Worm (Caenorhabditis elegans) whole organism, L2 larva: ENCODE results near the gene kqt-1.
A peak's percentile ranks its signal among the peaks of the same experiment; 100 is the strongest.

Experiments used
- C34F6.9 ChIP-seq: fragments of 150-350 bp; optimal IDR thresholded peaks from 2 replicates; lab custom pipeline; 2014; ENCODE audit warnings: missing biosample characterization, missing genetic modification characterization
- F13H6.1 ChIP-seq: sonication (generic microtip); optimal IDR thresholded peaks from 2 replicates; lab custom pipeline; 2016; ENCODE audit warnings: missing genetic modification characterization, missing compliant biosample characterization
- R02D3.7 ChIP-seq: fragments of 150-350 bp; optimal IDR thresholded peaks from 2 replicates; lab custom pipeline; 2014; ENCODE audit warnings: missing biosample characterization, missing genetic modification characterization
- Y55F3AM.14 ChIP-seq: fragments of 200-800 bp; sonication (Bioruptor generic); optimal IDR thresholded peaks from 2 replicates; lab custom pipeline; 2018; ENCODE audit warnings: mild to moderate bottlenecking, missing genetic modification characterization, missing compliant biosample characterization
- ZK546.5 ChIP-seq: sonication (generic microtip); optimal IDR thresholded peaks from 2 replicates; lab custom pipeline; 2017; ENCODE audit warnings: missing biosample characterization, missing genetic modification characterization
- alr-1 ChIP-seq: fragments of 150-350 bp; optimal IDR thresholded peaks from 2 replicates; lab custom pipeline; 2014; ENCODE audit warnings: missing biosample characterization, missing genetic modification characterization
- aly-2 ChIP-seq: fragments of 150-350 bp; optimal IDR thresholded peaks from 2 replicates; lab custom pipeline; 2014; ENCODE audit warnings: missing biosample characterization, missing genetic modification characterization
- ama-1 ChIP-seq: fragments of 150-350 bp; optimal IDR thresholded peaks from 2 replicates; lab custom pipeline; 2018; ENCODE audit warnings: inconsistent platforms
- blmp-1 ChIP-seq: sonication (generic microtip); optimal IDR thresholded peaks from 2 replicates; lab custom pipeline; 2017; ENCODE audit warnings: missing genetic modification characterization, mild to moderate bottlenecking, missing compliant biosample characterization, antibody characterized with exemption, moderate library complexity; ENCODE audit not compliant: insufficient read depth
- ceh-16 ChIP-seq: fragments of 150-350 bp; optimal IDR thresholded peaks from 2 replicates; lab custom pipeline; 2014; ENCODE audit warnings: missing biosample characterization, missing genetic modification characterization
- ceh-82 ChIP-seq: fragments of 150-350 bp; optimal IDR thresholded peaks from 2 replicates; lab custom pipeline; 2014; ENCODE audit warnings: missing biosample characterization, missing genetic modification characterization
- crh-2 ChIP-seq: sonication (generic microtip); optimal IDR thresholded peaks from 2 replicates; lab custom pipeline; 2017; ENCODE audit warnings: missing biosample characterization, missing genetic modification characterization
- dmd-4 ChIP-seq: sonication (generic microtip); optimal IDR thresholded peaks from 2 replicates; lab custom pipeline; 2017; ENCODE audit warnings: missing biosample characterization, missing genetic modification characterization
- egl-27 ChIP-seq: sonication (generic microtip); optimal IDR thresholded peaks from 3 replicates; lab custom pipeline; 2017; ENCODE audit warnings: missing biosample characterization, missing genetic modification reagents, missing genetic modification characterization
- elt-1 ChIP-seq: fragments of 150-350 bp; optimal IDR thresholded peaks from 2 replicates; lab custom pipeline; 2014; ENCODE audit warnings: missing biosample characterization, missing genetic modification characterization
- elt-3 ChIP-seq: sonication (generic microtip); optimal IDR thresholded peaks from 2 replicates; lab custom pipeline; 2017; ENCODE audit warnings: missing biosample characterization, missing genetic modification characterization
- fos-1 ChIP-seq: fragments of 150-350 bp; optimal IDR thresholded peaks from 2 replicates; lab custom pipeline; 2014; ENCODE audit warnings: missing biosample characterization, missing genetic modification characterization
- gmeb-1 ChIP-seq: fragments of 150-350 bp; optimal IDR thresholded peaks from 2 replicates; lab custom pipeline; 2014; ENCODE audit warnings: missing biosample characterization, missing genetic modification characterization
- lin-13 ChIP-seq: fragments of 150-350 bp; optimal IDR thresholded peaks from 2 replicates; lab custom pipeline; 2014; ENCODE audit warnings: missing biosample characterization, missing genetic modification reagents, missing genetic modification characterization
- lin-39 ChIP-seq: fragments of 150-350 bp; optimal IDR thresholded peaks from 2 replicates; lab custom pipeline; 2014; ENCODE audit warnings: missing biosample characterization, missing genetic modification reagents, missing genetic modification characterization
- lsy-2 ChIP-seq, 2 experiments: fragments of 150-350 bp in 1 of 2; sonication (generic microtip) in 1 of 2; optimal IDR thresholded peaks; 2 replicates each; lab custom pipeline; 2014 to 2017; ENCODE audit warnings: missing biosample characterization in 2 of 2, missing genetic modification characterization in 2 of 2
- mab-5 ChIP-seq: fragments of 150-350 bp; optimal IDR thresholded peaks from 2 replicates; lab custom pipeline; 2014; ENCODE audit warnings: missing biosample characterization, missing genetic modification characterization
- mbf-1 ChIP-seq: sonication (generic microtip); optimal IDR thresholded peaks from 2 replicates; lab custom pipeline; 2017; ENCODE audit warnings: missing biosample characterization, missing genetic modification characterization
- mdl-1 ChIP-seq, 2 experiments: fragments of 150-350 bp in 1 of 2; sonication (generic microtip) in 1 of 2; optimal IDR thresholded peaks; 2 replicates each; lab custom pipeline; 2017; ENCODE audit warnings: missing biosample characterization in 2 of 2, missing genetic modification characterization in 2 of 2
- nhr-10 ChIP-seq: sonication (generic microtip); optimal IDR thresholded peaks from 2 replicates; lab custom pipeline; 2017; ENCODE audit warnings: missing biosample characterization, missing genetic modification characterization
- nhr-11 ChIP-seq: fragments of 150-350 bp; optimal IDR thresholded peaks from 2 replicates; lab custom pipeline; 2014; ENCODE audit warnings: missing biosample characterization, missing genetic modification characterization
- nhr-12 ChIP-seq: fragments of 150-350 bp; optimal IDR thresholded peaks from 2 replicates; lab custom pipeline; 2014; ENCODE audit warnings: missing biosample characterization, missing genetic modification characterization
- nhr-129 ChIP-seq: fragments of 150-350 bp; optimal IDR thresholded peaks from 2 replicates; lab custom pipeline; 2014; ENCODE audit warnings: missing biosample characterization, missing genetic modification characterization
- nhr-21 ChIP-seq: fragments of 150-350 bp; optimal IDR thresholded peaks from 2 replicates; lab custom pipeline; 2014; ENCODE audit warnings: missing biosample characterization, missing genetic modification characterization
- nhr-23 ChIP-seq: fragments of 150-350 bp; optimal IDR thresholded peaks from 2 replicates; lab custom pipeline; 2014; ENCODE audit warnings: missing biosample characterization, missing genetic modification reagents, missing genetic modification characterization
- nhr-237 ChIP-seq: fragments of 150-350 bp; optimal IDR thresholded peaks from 2 replicates; lab custom pipeline; 2014; ENCODE audit warnings: missing biosample characterization, missing genetic modification characterization
- nhr-25 ChIP-seq: fragments of 150-350 bp; sonication (generic microtip); optimal IDR thresholded peaks from 3 replicates; lab custom pipeline; 2014; ENCODE audit warnings: missing biosample characterization, missing genetic modification characterization
- nhr-6 ChIP-seq: fragments of 150-350 bp; optimal IDR thresholded peaks from 2 replicates; lab custom pipeline; 2014; ENCODE audit warnings: missing biosample characterization, missing genetic modification characterization
- nhr-77 ChIP-seq: fragments of 150-350 bp; optimal IDR thresholded peaks from 2 replicates; lab custom pipeline; 2014; ENCODE audit warnings: missing biosample characterization, missing genetic modification characterization
- peb-1 ChIP-seq: fragments of 150-350 bp; optimal IDR thresholded peaks from 2 replicates; lab custom pipeline; 2014; ENCODE audit warnings: missing biosample characterization, missing genetic modification characterization
- sem-4 ChIP-seq: fragments of 150-350 bp; optimal IDR thresholded peaks from 2 replicates; lab custom pipeline; 2014; ENCODE audit warnings: missing biosample characterization, missing genetic modification reagents, missing genetic modification characterization
- skn-1 ChIP-seq: sonication (generic microtip); optimal IDR thresholded peaks from 2 replicates; lab custom pipeline; 2017; ENCODE audit warnings: missing biosample characterization, missing genetic modification characterization
- sma-3 ChIP-seq: sonication (generic microtip); optimal IDR thresholded peaks from 2 replicates; lab custom pipeline; 2016; ENCODE audit warnings: missing genetic modification reagents, missing genetic modification characterization, missing compliant biosample characterization
- sma-9 ChIP-seq, 2 experiments: fragments of 150-350 bp in 1 of 2; sonication (generic microtip) in 1 of 2; optimal IDR thresholded peaks; 2 replicates each; lab custom pipeline; 2014 to 2016; ENCODE audit warnings: missing genetic modification characterization in 2 of 2, mild to moderate bottlenecking in 1 of 2, missing biosample characterization in 1 of 2, missing compliant biosample characterization in 1 of 2, missing genetic modification reagents in 1 of 2, moderate library complexity in 1 of 2
- snpc-4 ChIP-seq: fragments of 150-350 bp; optimal IDR thresholded peaks from 2 replicates; lab custom pipeline; 2014; ENCODE audit warnings: missing biosample characterization, missing genetic modification characterization
- unc-39 ChIP-seq: fragments of 150-350 bp; optimal IDR thresholded peaks from 2 replicates; lab custom pipeline; 2014; ENCODE audit warnings: missing biosample characterization, missing genetic modification characterization
- unc-55 ChIP-seq: fragments of 150-350 bp; sonication (generic microtip); optimal IDR thresholded peaks from 3 replicates; lab custom pipeline; 2014; ENCODE audit warnings: missing biosample characterization, missing genetic modification reagents, missing genetic modification characterization
- unc-62 ChIP-seq: fragments of 150-350 bp; optimal IDR thresholded peaks from 2 replicates; lab custom pipeline; 2014; ENCODE audit warnings: missing biosample characterization, missing genetic modification reagents, missing genetic modification characterization
- zag-1 ChIP-seq: fragments of 150-350 bp; optimal IDR thresholded peaks from 2 replicates; lab custom pipeline; 2014; ENCODE audit warnings: missing biosample characterization, missing genetic modification characterization
- ztf-1 ChIP-seq: fragments of 200-800 bp; sonication (Bioruptor generic); conservative IDR thresholded peaks from 2 replicates; pipeline ENCODE4 v1.3.6; 2022; ENCODE audit warnings: missing genetic modification characterization, missing compliant biosample characterization
- ztf-11 ChIP-seq: sonication (generic microtip); optimal IDR thresholded peaks from 2 replicates; lab custom pipeline; 2017; ENCODE audit warnings: missing biosample characterization, missing genetic modification characterization

Gene kqt-1

ce11 chrX:6635173-6635572, 16.4 kb downstream of the kqt-1 start, which contains the start of gene aexr-1:
TSS of gene aexr-1 (minus strand) at chrX:6635273.
- TF ChIP-seq mbf-1 (tag; lab: Kevin White, UChicago), result no peak
- TF ChIP-seq ZK546.5, result no peak
- no peak for TF ChIP-seq unc-39 (tag; lab: Kevin White, UChicago)
- no peak for TF ChIP-seq snpc-4 (tag; lab: Kevin White, UChicago)
- no peak for TF ChIP-seq lsy-2 (tag; optimal IDR thresholded peaks at IDR 0.05; lab: Kevin White, UChicago)
- no peak for TF ChIP-seq unc-62 (GFP tag; lab: Kevin White, UChicago)
- TF ChIP-seq nhr-23 (tag; lab: Kevin White, UChicago), result no peak
- TF ChIP-seq F13H6.1 (tag; lab: Kevin White, UChicago), result no peak
- no peak for TF ChIP-seq ceh-16 (tag; lab: Kevin White, UChicago)
- TF ChIP-seq zag-1 (tag; lab: Kevin White, UChicago), result no peak
- no peak for TF ChIP-seq R02D3.7 (tag; lab: Kevin White, UChicago)
- TF ChIP-seq nhr-12, result no peak
- no peak for TF ChIP-seq unc-55
- TF ChIP-seq nhr-6 (tag; lab: Kevin White, UChicago), result no peak
- no peak for TF ChIP-seq aly-2 (tag; lab: Kevin White, UChicago)
- TF ChIP-seq, all 48 proteins: peak for 0

- TF ChIP-seq nhr-6 (tag; lab: Kevin White, UChicago) (no peak), sma-9 (GFP tag; optimal IDR thresholded peaks at IDR 0.05; lab: Kevin White, UChicago) (no peak), sma-9 (tag; optimal IDR thresholded peaks at IDR 0.05; lab: Kevin White, UChicago) (no peak), sma-3 (GFP tag; lab: Kevin White, UChicago) (no peak), lin-39 (tag; lab: Kevin White, UChicago) (no peak)
Measured at ce11 chrX:6637933-6638332, 19.1 kb downstream of the kqt-1 start.

- TF ChIP-seq lin-13 (GFP tag; lab: Kevin White, UChicago) (no peak), alr-1 (tag; lab: Kevin White, UChicago) (no peak), skn-1 (tag; lab: Kevin White, UChicago) (no peak), ama-1 (lab: Kevin White, UChicago) (no peak), aly-2 (tag; lab: Kevin White, UChicago) (no peak), unc-62 (GFP tag; lab: Kevin White, UChicago) (no peak), zag-1 (tag; lab: Kevin White, UChicago) (no peak), unc-55 (no peak), ceh-16 (tag; lab: Kevin White, UChicago) (no peak), nhr-21 (tag; lab: Kevin White, UChicago) (peak; percentile 13), nhr-77 (no peak), blmp-1 (tag; lab: Kevin White, UChicago) (peak; percentile 48), ztf-11 (no peak), Y55F3AM.14 (GFP tag; lab: Kevin White, UChicago) (no peak), peb-1 (tag; lab: Kevin White, UChicago) (no peak), nhr-25 (peak; percentile 67), fos-1 (peak; percentile 86), nhr-11 (tag; lab: Kevin White, UChicago) (no peak), ceh-82 (tag; lab: Kevin White, UChicago) (no peak), mdl-1 (tag; optimal IDR thresholded peaks at IDR 0.05; lab: Kevin White, UChicago) (no peak), nhr-23 (tag; lab: Kevin White, UChicago) (no peak), elt-3 (tag; lab: Kevin White, UChicago) (no peak), gmeb-1 (peak; percentile 22), dmd-4 (no peak), egl-27 (tag; lab: Kevin White, UChicago) (no peak), nhr-6 (tag; lab: Kevin White, UChicago) (no peak), nhr-237 (no peak), mbf-1 (tag; lab: Kevin White, UChicago) (no peak), sma-3 (GFP tag; lab: Kevin White, UChicago) (peak; percentile 70), lsy-2 (tag; optimal IDR thresholded peaks at IDR 0.05; lab: Kevin White, UChicago) (no peak), sma-9 (GFP tag; optimal IDR thresholded peaks at IDR 0.05; lab: Kevin White, UChicago) (peak; percentile 84), sma-9 (tag; optimal IDR thresholded peaks at IDR 0.05; lab: Kevin White, UChicago) (no peak), mab-5 (tag; lab: Kevin White, UChicago) (no peak), nhr-12 (no peak), nhr-10 (no peak), unc-39 (tag; lab: Kevin White, UChicago) (no peak), elt-1 (tag; lab: Kevin White, UChicago) (no peak), lin-39 (tag; lab: Kevin White, UChicago) (no peak), nhr-129 (no peak), sem-4 (tag; lab: Kevin White, UChicago) (no peak), crh-2 (tag; lab: Kevin White, UChicago) (peak; percentile 48), ztf-1 (GFP tag; lab: Robert Waterston, UW) (no peak), R02D3.7 (tag; lab: Kevin White, UChicago) (no peak), C34F6.9 (tag; lab: Kevin White, UChicago) (no peak), F13H6.1 (tag; lab: Kevin White, UChicago) (no peak), ZK546.5 (no peak), snpc-4 (tag; lab: Kevin White, UChicago) (no peak)
Measured at ce11 chrX:6638985-6639573, 20.3 kb downstream of the kqt-1 start.
